Worm (Caenorhabditis elegans): Measurements from ENCODE around the gene nadk-1.

DNA sequence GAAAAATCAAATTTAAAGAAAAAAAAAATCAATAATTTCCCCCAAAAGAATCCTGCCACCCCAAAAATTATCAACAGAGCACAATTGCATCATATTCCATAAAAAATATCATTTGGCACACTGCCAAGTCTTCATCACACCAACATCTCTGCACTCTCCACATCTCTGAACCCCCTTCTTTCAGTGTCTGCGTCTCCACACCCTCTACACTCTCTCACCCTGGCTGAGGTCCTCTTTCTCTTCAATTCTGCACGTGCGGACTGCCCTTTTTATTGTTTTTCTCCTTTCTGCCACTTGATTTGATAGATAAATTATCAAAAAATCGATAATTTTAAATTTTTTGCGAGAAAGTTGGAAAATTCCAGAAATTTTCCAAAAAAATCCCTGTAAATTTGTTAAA lies 40.6 kb downstream of the nadk-1 start, which contains the start of gene hxk-3:
- TF ChIP-seq unc-62 (GFP tag; optimal IDR thresholded peaks at IDR 0.05) (no peak), elt-3 (tag; optimal IDR thresholded peaks at IDR 0.05) (no peak), bed-3 (GFP tag; optimal IDR thresholded peaks at IDR 0.05) (no peak), blmp-1 (tag; optimal IDR thresholded peaks at IDR 0.05) (no peak), nhr-76 (tag; optimal IDR thresholded peaks at IDR 0.05) (no peak), M03D4.4 (tag; optimal IDR thresholded peaks at IDR 0.05) (no peak), cnd-1 (tag; optimal IDR thresholded peaks at IDR 0.05) (no peak), nhr-28 (tag; optimal IDR thresholded peaks at IDR 0.05) (no peak), snpc-4 (tag; optimal IDR thresholded peaks at IDR 0.05) (no peak), sptf-1 (tag; optimal IDR thresholded peaks at IDR 0.05) (no peak), lin-13 (tag; optimal IDR thresholded peaks at IDR 0.05) (no peak), mep-1 (tag; optimal IDR thresholded peaks at IDR 0.05) (peak; percentile 23), lsy-2 (tag; optimal IDR thresholded peaks at IDR 0.05) (no peak)
